Fruit fly (Drosophila melanogaster) whole organism, wandering third instar larva: ENCODE results near the gene Chc.

Source experiments
- Abd-B ChIP-seq: fragments of >200 bp; optimal IDR thresholded peaks from 2 replicates; lab custom pipeline; 2017; ENCODE audit warnings: missing biosample characterization, missing genetic modification characterization
- CG32264 ChIP-seq: fragments of 200-800 bp; sonication (Bioruptor generic); optimal IDR thresholded peaks from 2 replicates; lab custom pipeline; 2016; ENCODE audit warnings: missing biosample characterization, missing genetic modification characterization
- CG9705 ChIP-seq: fragments of 200-800 bp; sonication (Bioruptor generic); optimal IDR thresholded peaks from 2 replicates; lab custom pipeline; 2018; ENCODE audit warnings: missing biosample characterization, mild to moderate bottlenecking, missing genetic modification characterization
- CrebA ChIP-seq: fragments of 200-800 bp; sonication (Bioruptor generic); optimal IDR thresholded peaks from 2 replicates; lab custom pipeline; 2016; ENCODE audit warnings: missing biosample characterization, mild to moderate bottlenecking, missing genetic modification characterization, borderline replicate concordance
- Dfd ChIP-seq: fragments of >200 bp; optimal IDR thresholded peaks from 2 replicates; lab custom pipeline; 2017; ENCODE audit warnings: missing biosample characterization, missing genetic modification characterization
- Dif ChIP-seq: fragments of 200-275, 200-300 bp; sonication (Bioruptor generic); optimal IDR thresholded peaks from 2 replicates; lab custom pipeline; 2018; ENCODE audit warnings: missing biosample characterization, missing genetic modification characterization; ENCODE audit not compliant: partially characterized antibody
- GATAd ChIP-seq: sonication (Bioruptor generic); optimal IDR thresholded peaks from 2 replicates; lab custom pipeline; 2016; ENCODE audit warnings: missing biosample characterization, missing genetic modification characterization
- HLH106 ChIP-seq: fragments of 200-800 bp; optimal IDR thresholded peaks from 3 replicates; lab custom pipeline; 2019; ENCODE audit warnings: missing biosample characterization, mild to moderate bottlenecking, missing genetic modification characterization, moderate library complexity
- Hnf4 ChIP-seq: fragments of 200-800 bp; sonication (Bioruptor generic); optimal IDR thresholded peaks from 2 replicates; lab custom pipeline; 2016; ENCODE audit warnings: missing biosample characterization, mild to moderate bottlenecking, missing genetic modification characterization
- Hr78 ChIP-seq: fragments of >200 bp; optimal IDR thresholded peaks from 2 replicates; lab custom pipeline; 2017; ENCODE audit warnings: missing biosample characterization, missing genetic modification characterization
- Hr83 ChIP-seq: fragments of 200-300 bp; sonication (Bioruptor generic); optimal IDR thresholded peaks from 2 replicates; lab custom pipeline; 2016; ENCODE audit warnings: missing biosample characterization, mild to moderate bottlenecking, missing genetic modification characterization, moderate library complexity; ENCODE audit not compliant: poor library complexity, severe bottlenecking
- Jra ChIP-seq: sonication (Bioruptor generic); optimal IDR thresholded peaks from 2 replicates; lab custom pipeline; 2016; ENCODE audit warnings: missing biosample characterization, missing genetic modification characterization
- Mio ChIP-seq: sonication (Bioruptor generic); optimal IDR thresholded peaks from 2 replicates; lab custom pipeline; 2016; ENCODE audit warnings: missing biosample characterization, missing genetic modification characterization
- Myc ChIP-seq: fragments of >200 bp; optimal IDR thresholded peaks from 2 replicates; lab custom pipeline; 2017
- N ChIP-seq: fragments of >200 bp; optimal IDR thresholded peaks from 2 replicates; lab custom pipeline; 2018; ENCODE audit warnings: missing biosample characterization, missing external identifiers, missing genetic modification characterization
- OdsH ChIP-seq: fragments of 200-800 bp; sonication (Bioruptor generic); optimal IDR thresholded peaks from 2 replicates; lab custom pipeline; 2016; ENCODE audit warnings: missing biosample characterization, mild to moderate bottlenecking, missing genetic modification characterization
- Rel ChIP-seq, 2 experiments: fragments of 200-800 bp; sonication (Bioruptor generic) in 1 of 2; optimal IDR thresholded peaks; 2 replicates in 1 of 2; 3 replicates in 1 of 2; lab custom pipeline; 2016 to 2019; ENCODE audit warnings: mild to moderate bottlenecking in 2 of 2, missing biosample characterization in 2 of 2, missing genetic modification characterization in 2 of 2, moderate library complexity in 1 of 2
- Sp1 ChIP-seq: fragments of 200-800 bp; sonication (Bioruptor generic); optimal IDR thresholded peaks from 3 replicates; lab custom pipeline; 2019; ENCODE audit warnings: missing biosample characterization, mild to moderate bottlenecking, missing genetic modification characterization, moderate library complexity
- Vsx2 ChIP-seq: fragments of 200-300, 225-300 bp; sonication (Bioruptor generic); optimal IDR thresholded peaks from 2 replicates; lab custom pipeline; 2018; ENCODE audit warnings: missing biosample characterization, missing genetic modification characterization; ENCODE audit not compliant: partially characterized antibody
- br ChIP-seq: fragments of 200-800 bp; sonication (Bioruptor generic); optimal IDR thresholded peaks from 2 replicates; lab custom pipeline; 2016; ENCODE audit warnings: missing biosample characterization, missing genetic modification characterization
- brk ChIP-seq: fragments of 200-800 bp; sonication (Bioruptor generic); optimal IDR thresholded peaks from 2 replicates; lab custom pipeline; 2016; ENCODE audit warnings: missing biosample characterization, mild to moderate bottlenecking, missing genetic modification characterization
- dl ChIP-seq, 2 experiments: fragments of 175-275, 200-275 bp in 1 of 2; fragments of 200-275 bp in 1 of 2; sonication (Bioruptor generic); optimal IDR thresholded peaks; lab custom pipeline; 2018; ENCODE audit warnings: mild to moderate bottlenecking in 2 of 2, missing biosample characterization in 2 of 2, missing genetic modification characterization in 2 of 2, moderate library complexity in 2 of 2; ENCODE audit not compliant: partially characterized antibody in 2 of 2, insufficient read depth in 1 of 2
- dmrt93B ChIP-seq: fragments of 200-800 bp; sonication (Bioruptor generic); optimal IDR thresholded peaks from 2 replicates; lab custom pipeline; 2018; ENCODE audit warnings: missing biosample characterization, mild to moderate bottlenecking, missing genetic modification characterization
- dsf ChIP-seq: sonication (Bioruptor generic); optimal IDR thresholded peaks from 2 replicates; lab custom pipeline; 2016; ENCODE audit warnings: missing biosample characterization, missing genetic modification characterization, borderline replicate concordance
- ey ChIP-seq: fragments of 200-800 bp; sonication (Bioruptor generic); optimal IDR thresholded peaks from 2 replicates; lab custom pipeline; 2016; ENCODE audit warnings: missing biosample characterization, missing genetic modification characterization
- foxo ChIP-seq, 2 experiments: fragments of 200-800 bp; sonication (Bioruptor generic); optimal IDR thresholded peaks; 2 replicates in 1 of 2; 3 replicates in 1 of 2; lab custom pipeline; 2016 to 2017; ENCODE audit warnings: missing biosample characterization in 2 of 2, missing genetic modification characterization in 2 of 2
- fru ChIP-seq: fragments of 200-800 bp; sonication (Bioruptor generic); optimal IDR thresholded peaks from 3 replicates; lab custom pipeline; 2016; ENCODE audit warnings: missing biosample characterization, mild to moderate bottlenecking, missing genetic modification characterization
- h ChIP-seq: fragments of 200-800 bp; sonication (Bioruptor generic); optimal IDR thresholded peaks from 3 replicates; lab custom pipeline; 2016; ENCODE audit warnings: missing biosample characterization, mild to moderate bottlenecking, missing genetic modification characterization
- jim ChIP-seq: fragments of 175-275, 200-325 bp; sonication (Bioruptor generic); optimal IDR thresholded peaks from 2 replicates; lab custom pipeline; 2016; ENCODE audit warnings: missing biosample characterization, mild to moderate bottlenecking, missing genetic modification characterization
- lola ChIP-seq: fragments of >200 bp; optimal IDR thresholded peaks from 2 replicates; lab custom pipeline; 2017; ENCODE audit warnings: missing biosample characterization, missing genetic modification characterization
- pan ChIP-seq: fragments of >200 bp; optimal IDR thresholded peaks from 2 replicates; lab custom pipeline; 2017
- psq ChIP-seq: fragments of 200-800 bp; sonication (Bioruptor generic); optimal IDR thresholded peaks from 3 replicates; lab custom pipeline; 2017; ENCODE audit warnings: missing biosample characterization, mild to moderate bottlenecking, missing genetic modification characterization, moderate library complexity
- rgr ChIP-seq: fragments of 200-800 bp; sonication (Bioruptor generic); optimal IDR thresholded peaks from 3 replicates; lab custom pipeline; 2016; ENCODE audit warnings: missing biosample characterization, mild to moderate bottlenecking, missing genetic modification characterization
- sage ChIP-seq: fragments of 200-800 bp; sonication (Bioruptor generic); optimal IDR thresholded peaks from 2 replicates; lab custom pipeline; 2016; ENCODE audit warnings: missing biosample characterization, mild to moderate bottlenecking, missing genetic modification characterization
- sv ChIP-seq: fragments of 200-800 bp; sonication (Bioruptor generic); optimal IDR thresholded peaks from 3 replicates; lab custom pipeline; 2016; ENCODE audit warnings: missing biosample characterization, missing genetic modification characterization
- tai ChIP-seq: sonication (Bioruptor generic); optimal IDR thresholded peaks from 2 replicates; lab custom pipeline; 2016; ENCODE audit warnings: missing biosample characterization, missing genetic modification characterization
- usp ChIP-seq: fragments of >200 bp; optimal IDR thresholded peaks from 2 replicates; lab custom pipeline; 2017; ENCODE audit warnings: missing biosample characterization, missing genetic modification characterization
- woc ChIP-seq: sonication (Bioruptor generic); optimal IDR thresholded peaks from 2 replicates; lab custom pipeline; 2016; ENCODE audit warnings: missing biosample characterization, mild to moderate bottlenecking, missing genetic modification characterization

Chc gene

DNA sequence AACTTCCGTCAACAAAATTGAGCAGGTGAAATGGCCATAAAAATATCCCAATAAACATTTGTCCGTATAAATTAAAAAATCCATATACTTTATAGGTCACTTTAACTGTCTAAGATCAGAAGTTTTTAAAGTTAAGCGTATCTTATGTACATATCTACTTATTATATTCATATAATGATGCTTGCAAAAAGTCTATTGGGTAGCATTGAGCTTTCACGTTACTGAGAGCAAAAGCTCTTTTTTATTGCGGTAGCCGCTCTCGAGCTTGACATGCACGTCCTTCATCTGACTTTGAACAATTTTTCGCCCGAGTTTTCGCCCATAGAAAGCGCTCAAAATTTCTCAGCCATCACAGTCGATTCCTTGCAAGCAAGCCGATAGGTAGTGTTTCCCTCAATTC is 32.6 kb upstream of the Chc start, which contains the start of gene Gapdh2 (continued):
- peak; percentile 100 for TF ChIP-seq h (GFP tag; lab: Kevin White, UChicago)
- TF ChIP-seq pan (lab: Kevin White, UChicago), result no peak
- TF ChIP-seq usp (GFP tag; lab: Kevin White, UChicago), result no peak
- TF ChIP-seq Myc (lab: Kevin White, UChicago), result no peak
- no peak for TF ChIP-seq lola (GFP tag; lab: Kevin White, UChicago)

DNA sequence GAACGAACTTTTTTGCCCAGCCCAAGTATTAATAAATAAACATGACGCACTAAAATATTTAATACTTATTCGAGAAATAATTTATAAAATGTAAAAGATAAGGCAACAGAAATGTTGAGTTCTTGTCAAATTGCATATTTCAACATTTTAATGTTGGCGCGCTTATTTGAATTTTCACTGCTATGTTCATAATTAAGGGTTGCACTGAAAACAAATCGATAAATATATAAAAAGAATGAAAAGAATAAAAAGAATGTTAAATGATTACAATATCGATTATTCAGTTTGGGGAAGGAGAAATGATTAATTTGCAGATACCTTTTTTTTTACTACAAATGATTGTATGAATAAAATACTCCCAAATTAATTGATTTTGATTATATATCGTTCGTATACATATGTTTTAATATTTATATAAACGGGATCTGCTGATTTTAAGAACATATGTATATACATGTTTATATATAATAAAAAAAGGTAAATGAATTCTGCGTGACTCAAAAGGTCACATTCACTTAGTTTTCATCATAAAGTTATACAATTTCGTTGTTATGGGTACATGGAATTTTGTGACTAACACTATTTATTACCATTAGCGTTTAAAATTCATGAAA is 31.6 kb upstream of the Chc start:
- TF ChIP-seq dsf (no peak), Dif (no peak), tai (GFP tag; lab: Kevin White, UChicago) (no peak), Jra (GFP tag; lab: Kevin White, UChicago) (no peak), foxo (GFP tag; optimal IDR thresholded peaks at IDR 0.05; lab: Kevin White, UChicago) (no peak)

DNA sequence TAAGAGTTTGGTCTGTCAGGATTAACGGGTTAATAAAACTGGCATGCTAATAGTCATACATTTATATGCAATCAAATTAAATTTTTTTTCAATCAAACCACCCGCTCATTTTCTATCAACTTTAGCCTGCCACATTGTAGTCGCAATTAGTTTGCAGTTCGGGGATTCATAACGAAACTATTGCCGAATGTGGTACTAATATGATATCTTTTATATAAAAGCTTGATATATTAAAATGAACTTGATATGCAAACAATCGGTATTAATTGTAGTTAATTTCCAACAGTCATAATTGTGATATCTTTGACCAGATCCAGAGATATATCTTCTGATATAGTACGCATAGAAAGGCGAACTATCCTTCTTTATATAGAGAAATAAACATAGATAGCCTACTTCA is 30.7 kb upstream of the Chc start:
- TF ChIP-seq Dif (no peak), dsf (no peak), Jra (GFP tag; lab: Kevin White, UChicago) (no peak), brk (no peak)
- TF ChIP-seq, all 38 proteins: peak for 0

DNA sequence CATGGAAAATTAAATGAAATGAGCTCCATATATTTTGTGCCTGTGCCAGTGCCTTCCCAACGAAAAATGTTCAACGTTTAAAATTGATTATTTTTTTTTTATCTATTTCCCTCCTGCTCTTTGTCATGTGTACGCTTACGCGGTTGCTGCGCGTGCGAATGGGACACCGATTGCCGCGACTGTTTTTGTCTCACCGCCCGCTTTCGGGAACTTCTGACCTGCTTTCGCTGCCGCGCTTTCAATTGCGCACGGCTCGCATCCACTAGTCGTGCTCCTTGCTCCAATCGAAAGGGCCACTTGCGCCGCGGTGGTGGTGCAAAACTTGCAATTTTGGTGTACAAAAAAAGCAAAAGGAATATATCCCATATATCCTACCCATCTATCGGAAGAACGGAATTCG is 25.2 kb upstream of the Chc start:
- TF ChIP-seq jim (GFP tag; lab: Kevin White, UChicago) (peak; percentile 89), dmrt93B (no peak), HLH106 (tag; lab: Kevin White, UChicago) (peak; percentile 8), Abd-B (no peak), dl (GFP tag; optimal IDR thresholded peaks at IDR 0.05; lab: Kevin White, UChicago; ENCODE audit: insufficient read depth in 1 of 2, partially characterized antibody in 2 of 2) (no peak), Dfd (GFP tag; lab: Kevin White, UChicago) (no peak), usp (GFP tag; lab: Kevin White, UChicago) (no peak), GATAd (GFP tag; lab: Kevin White, UChicago) (no peak), foxo (GFP tag; optimal IDR thresholded peaks at IDR 0.05; lab: Kevin White, UChicago) (peak in 1 of 2 experiments; percentile 22), OdsH (peak; percentile 35), tai (GFP tag; lab: Kevin White, UChicago) (no peak), Rel (GFP tag; optimal IDR thresholded peaks at IDR 0.05; lab: Kevin White, UChicago) (peak; percentile 21), Rel (tag; optimal IDR thresholded peaks at IDR 0.05; lab: Kevin White, UChicago) (peak; percentile 61), rgr (GFP tag; lab: Kevin White, UChicago) (peak; percentile 50), Dif (peak; percentile 50), sv (no peak), Vsx2 (GFP tag; lab: Kevin White, UChicago) (no peak), lola (GFP tag; lab: Kevin White, UChicago) (no peak), fru (peak; percentile 27), Jra (GFP tag; lab: Kevin White, UChicago) (no peak), psq (GFP tag; lab: Kevin White, UChicago) (peak; percentile 23), N (GFP tag; lab: Kevin White, UChicago) (no peak), h (GFP tag; lab: Kevin White, UChicago) (peak; percentile 46), brk (no peak), br (GFP tag; lab: Kevin White, UChicago) (no peak), Sp1 (GFP tag; lab: Kevin White, UChicago) (peak; percentile 57), Myc (lab: Kevin White, UChicago) (no peak), Hr78 (GFP tag; lab: Kevin White, UChicago) (no peak), Hnf4 (GFP tag; lab: Kevin White, UChicago) (peak; percentile 36), sage (GFP tag; lab: Kevin White, UChicago) (no peak), dsf (no peak), ey (GFP tag; lab: Kevin White, UChicago) (no peak), CG9705 (no peak), CG32264 (GFP tag; lab: Kevin White, UChicago) (no peak), CrebA (GFP tag; lab: Kevin White, UChicago) (no peak), pan (lab: Kevin White, UChicago) (no peak), woc (GFP tag; lab: Kevin White, UChicago) (peak; percentile 32), Hr83 (GFP tag; lab: Kevin White, UChicago) (peak; percentile 67), Mio (no peak)
